Worm (Caenorhabditis elegans) whole organism, L4 larva: ENCODE measurements around the gene sri-72.

Experiments
- T26A8.4 ChIP-seq: fragments of 200-800 bp; sonication (Bioruptor generic); IDR thresholded peaks from 2 replicates; pipeline ENCODE4 v1.3.6; 2022; ENCODE audit warnings: missing genetic modification characterization, missing compliant biosample characterization
- Y75B8A.6 ChIP-seq: fragments of 200-800 bp; sonication (Bioruptor generic); IDR thresholded peaks from 2 replicates; pipeline ENCODE4 v1.3.6; 2022; ENCODE audit warnings: missing genetic modification reagents, missing genetic modification characterization, missing compliant biosample characterization
- arid-1 ChIP-seq: fragments of 200-800 bp; sonication (Bioruptor generic); conservative IDR thresholded peaks from 2 replicates; pipeline ENCODE4 v1.3.6; 2022; ENCODE audit warnings: missing genetic modification reagents, missing genetic modification characterization, missing compliant biosample characterization
- ceh-32 ChIP-seq: sonication (generic microtip); optimal IDR thresholded peaks from 2 replicates; lab custom pipeline; 2016; ENCODE audit warnings: mild to moderate bottlenecking, missing genetic modification characterization, missing compliant biosample characterization; ENCODE audit not compliant: poor library complexity
- ceh-44 ChIP-seq: fragments of 200-800 bp; sonication (Bioruptor generic); IDR thresholded peaks from 2 replicates; pipeline ENCODE4 v1.3.6; 2022; ENCODE audit warnings: missing genetic modification reagents, missing genetic modification characterization, missing compliant biosample characterization
- ces-1 ChIP-seq: fragments of 150-350 bp; sonication (generic microtip); optimal IDR thresholded peaks from 4 replicates; lab custom pipeline; 2014; ENCODE audit warnings: missing biosample characterization, missing genetic modification reagents, missing genetic modification characterization
- daf-12 ChIP-seq: fragments of 150-350 bp; optimal IDR thresholded peaks from 2 replicates; lab custom pipeline; 2014; ENCODE audit warnings: missing biosample characterization, missing genetic modification reagents, missing genetic modification characterization
- dmd-8 ChIP-seq: fragments of 200-800 bp; sonication (Bioruptor generic); IDR thresholded peaks from 2 replicates; pipeline ENCODE4 v1.3.6; 2022; ENCODE audit warnings: missing genetic modification characterization, missing compliant biosample characterization
- dpl-1 ChIP-seq: fragments of 150-350 bp; optimal IDR thresholded peaks from 2 replicates; lab custom pipeline; 2014; ENCODE audit warnings: missing biosample characterization, missing genetic modification reagents, missing genetic modification characterization
- fkh-10 ChIP-seq: fragments of 150-350 bp; optimal IDR thresholded peaks from 2 replicates; lab custom pipeline; 2014; ENCODE audit warnings: missing biosample characterization, missing genetic modification reagents, missing genetic modification characterization
- hif-1 ChIP-seq, 2 experiments: sonication (generic microtip); optimal IDR thresholded peaks; 2 replicates each; lab custom pipeline; 2016 to 2017; ENCODE audit warnings: missing compliant biosample characterization in 2 of 2, missing genetic modification characterization in 2 of 2, missing genetic modification reagents in 2 of 2, missing genotype in 2 of 2, mild to moderate bottlenecking in 1 of 2
- hlh-11 ChIP-seq: fragments of 200-800 bp; sonication (Bioruptor generic); optimal IDR thresholded peaks from 2 replicates; lab custom pipeline; 2018; ENCODE audit warnings: mild to moderate bottlenecking, missing genetic modification characterization, missing compliant biosample characterization
- hlh-30 ChIP-seq: sonication (generic microtip); optimal IDR thresholded peaks from 2 replicates; lab custom pipeline; 2017; ENCODE audit warnings: antibody characterized with exemption, mild to moderate bottlenecking, missing genetic modification characterization, missing compliant biosample characterization; ENCODE audit not compliant: insufficient read depth
- hmg-1.1 ChIP-seq: fragments of 200-800 bp; sonication (Bioruptor generic); IDR thresholded peaks from 2 replicates; pipeline ENCODE4 v1.3.6; 2022; ENCODE audit warnings: missing genetic modification reagents, missing genetic modification characterization, missing compliant biosample characterization
- lim-7 ChIP-seq: fragments of 200-800 bp; sonication (Bioruptor generic); IDR thresholded peaks from 2 replicates; pipeline ENCODE4 v1.3.6; 2022; ENCODE audit warnings: missing genetic modification characterization, missing compliant biosample characterization
- lin-1 ChIP-seq: fragments of 200-800 bp; sonication (Bioruptor generic); IDR thresholded peaks from 2 replicates; pipeline ENCODE4 v1.3.6; 2022; ENCODE audit warnings: missing genetic modification reagents, missing genetic modification characterization, missing compliant biosample characterization
- lin-15B ChIP-seq: fragments of 150-350 bp; sonication (generic microtip); optimal IDR thresholded peaks from 3 replicates; lab custom pipeline; 2014; ENCODE audit warnings: missing biosample characterization, missing genetic modification characterization
- lin-39 ChIP-seq: fragments of 150-350 bp; optimal IDR thresholded peaks from 2 replicates; lab custom pipeline; 2014; ENCODE audit warnings: missing biosample characterization, missing genetic modification reagents, missing genetic modification characterization
- madf-5 ChIP-seq, 2 experiments: fragments of 200-800 bp; sonication (Bioruptor generic); IDR thresholded peaks; 2 replicates each; pipeline ENCODE4 v1.3.6; 2022; ENCODE audit warnings: missing compliant biosample characterization in 2 of 2, missing genetic modification characterization in 2 of 2
- mdl-1 ChIP-seq, 2 experiments: fragments of 150-350 bp in 1 of 2; sonication (generic microtip) in 1 of 2; optimal IDR thresholded peaks; 2 replicates each; lab custom pipeline; 2014 to 2017; ENCODE audit warnings: missing biosample characterization in 2 of 2, missing genetic modification characterization in 2 of 2
- mep-1 ChIP-seq: fragments of 150-350 bp; sonication (generic microtip); optimal IDR thresholded peaks from 3 replicates; lab custom pipeline; 2014; ENCODE audit warnings: missing biosample characterization, missing genetic modification characterization
- mxl-2 ChIP-seq: fragments of 200-800 bp; sonication (Bioruptor generic); conservative IDR thresholded peaks from 2 replicates; pipeline ENCODE4 v1.3.6; 2022; ENCODE audit warnings: missing genetic modification reagents, missing genetic modification characterization, missing compliant biosample characterization
- nhr-11 ChIP-seq: fragments of 150-350 bp; optimal IDR thresholded peaks from 2 replicates; lab custom pipeline; 2014; ENCODE audit warnings: missing biosample characterization, missing genetic modification characterization
- nhr-28 ChIP-seq: fragments of 150-350 bp; optimal IDR thresholded peaks from 2 replicates; lab custom pipeline; 2014; ENCODE audit warnings: missing biosample characterization, missing genetic modification characterization
- nhr-41 ChIP-seq: fragments of 200-800 bp; sonication (Bioruptor generic); IDR thresholded peaks from 2 replicates; pipeline ENCODE4 v1.3.6; 2022; ENCODE audit warnings: missing genetic modification reagents, missing genetic modification characterization, missing compliant biosample characterization
- nhr-48 ChIP-seq: sonication (generic microtip); optimal IDR thresholded peaks from 2 replicates; lab custom pipeline; 2016; ENCODE audit warnings: mild to moderate bottlenecking, missing genetic modification characterization, missing compliant biosample characterization
- nhr-76 ChIP-seq: fragments of 150-350 bp; optimal IDR thresholded peaks from 2 replicates; lab custom pipeline; 2014; ENCODE audit warnings: missing biosample characterization, missing genetic modification characterization
- nhr-77 ChIP-seq: fragments of 150-350 bp; optimal IDR thresholded peaks from 2 replicates; lab custom pipeline; 2014; ENCODE audit warnings: missing biosample characterization, missing genetic modification characterization
- pha-4 ChIP-seq, 2 experiments: fragments of 150-350 bp in 1 of 2; fragments of 200-800 bp in 1 of 2; sonication (Bioruptor generic) in 1 of 2; IDR thresholded peaks in 1 of 2; optimal IDR thresholded peaks in 1 of 2; 2 replicates each; pipeline versions ENCODE4 v1.3.6 to Lab custom; 2014 to 2022; ENCODE audit warnings: missing genetic modification characterization in 2 of 2, missing genetic modification reagents in 2 of 2, missing biosample characterization in 1 of 2, missing compliant biosample characterization in 1 of 2
- skn-1 ChIP-seq: fragments of 150-350 bp; optimal IDR thresholded peaks from 2 replicates; lab custom pipeline; 2014; ENCODE audit warnings: missing biosample characterization, missing genetic modification characterization
- snpc-4 ChIP-seq: fragments of 150-350 bp; optimal IDR thresholded peaks from 2 replicates; lab custom pipeline; 2014; ENCODE audit warnings: missing biosample characterization, missing genetic modification characterization
- spr-1 ChIP-seq: sonication (generic microtip); optimal IDR thresholded peaks from 2 replicates; lab custom pipeline; 2016; ENCODE audit warnings: mild to moderate bottlenecking, missing genetic modification characterization, missing compliant biosample characterization
- spr-3 ChIP-seq: fragments of 200-800 bp; sonication (Bioruptor generic); optimal IDR thresholded peaks from 2 replicates; lab custom pipeline; 2018; ENCODE audit warnings: mild to moderate bottlenecking, missing genetic modification characterization, missing compliant biosample characterization
- tra-1 ChIP-seq: fragments of 200-800 bp; sonication (Bioruptor generic); IDR thresholded peaks from 2 replicates; pipeline ENCODE4 v1.3.6; 2022; ENCODE audit warnings: missing genetic modification reagents, missing genetic modification characterization, missing compliant biosample characterization
- unc-62 ChIP-seq, 3 experiments: fragments of 150-350 bp in 1 of 3; sonication (generic microtip); optimal IDR thresholded peaks in 2 of 3; peaks in 1 of 3; 1 replicate in 1 of 3; 2 replicates in 2 of 3; lab custom pipeline; 2014 to 2017; ENCODE audit warnings: missing biosample characterization in 3 of 3, missing genetic modification characterization in 3 of 3, missing genetic modification reagents in 3 of 3, missing genotype in 1 of 3
- zfp-2 ChIP-seq: sonication (generic microtip); optimal IDR thresholded peaks from 2 replicates; lab custom pipeline; 2016; ENCODE audit warnings: mild to moderate bottlenecking, missing genetic modification characterization, missing compliant biosample characterization
- ztf-11 ChIP-seq: fragments of 150-350 bp; optimal IDR thresholded peaks from 2 replicates; lab custom pipeline; 2014; ENCODE audit warnings: missing biosample characterization, missing genetic modification characterization
- ztf-7 ChIP-seq: fragments of 150-350 bp; optimal IDR thresholded peaks from 2 replicates; lab custom pipeline; 2014; ENCODE audit warnings: missing biosample characterization, missing genetic modification characterization

The sri-72 gene

ce11 chrV:559940-560339 is 8.1 kb downstream of the sri-72 start, which contains the start of gene srx-7:
Gene srx-7, plus strand, starts transcription at chrV:560195.
- TF ChIP-seq spr-1 (tag; lab: Kevin White, UChicago) (no peak), spr-3 (GFP tag; lab: Kevin White, UChicago) (no peak), Y75B8A.6 (GFP tag; lab: Robert Waterston, UW) (no peak), daf-12 (tag; lab: Kevin White, UChicago) (no peak), ceh-44 (GFP tag; lab: Robert Waterston, UW) (peak; percentile 86), hlh-11 (tag; lab: Kevin White, UChicago) (no peak)

ce11 chrV:556055-556454 is 11.9 kb downstream of the sri-72 start, which contains the start of gene srx-8:
Gene srx-8, minus strand, starts transcription at chrV:556155.
- TF ChIP-seq ceh-32 (no peak), hif-1 (tag; optimal IDR thresholded peaks at IDR 0.05; lab: Kevin White, UChicago) (no peak), ztf-7 (tag; lab: Kevin White, UChicago) (no peak), ces-1 (GFP tag; lab: Kevin White, UChicago) (no peak), dmd-8 (no peak), mep-1 (tag; lab: Kevin White, UChicago) (no peak), lin-1 (GFP tag; lab: Robert Waterston, UW) (no peak), nhr-11 (tag; lab: Kevin White, UChicago) (no peak)

- TF ChIP-seq hmg-1.1 (GFP tag; lab: Robert Waterston, UW): no peak
- TF ChIP-seq nhr-77: no peak
- TF ChIP-seq lim-7 (GFP tag; lab: Robert Waterston, UW): no peak
- TF ChIP-seq nhr-41 (GFP tag; lab: Robert Waterston, UW): no peak
- TF ChIP-seq fkh-10 (GFP tag; lab: Kevin White, UChicago): no peak
- TF ChIP-seq tra-1 (GFP tag; lab: Robert Waterston, UW): no peak
- TF ChIP-seq mxl-2 (GFP tag; lab: Robert Waterston, UW): no peak
- no peak for TF ChIP-seq mep-1 (tag; lab: Kevin White, UChicago)
- TF ChIP-seq skn-1 (tag; lab: Kevin White, UChicago): no peak
- TF ChIP-seq ceh-32: no peak
- no peak for TF ChIP-seq lin-15B (tag; lab: Kevin White, UChicago)
Measured at ce11 chrV:553067-553466, 14.9 kb downstream of the sri-72 start, which contains the start of gene C14C6.8. Gene C14C6.8, minus strand, starts transcription at chrV:553167.

- peak in 1 of 2 experiments; percentile 91 for TF ChIP-seq unc-62 (GFP tag; optimal IDR thresholded peaks at IDR 0.05 in 1 of 2; lab: Kevin White, UChicago)
- no peak for TF ChIP-seq unc-62 (tag; optimal IDR thresholded peaks at IDR 0.05; lab: Kevin White, UChicago)
- no peak for TF ChIP-seq mxl-2 (GFP tag; lab: Robert Waterston, UW)
Measured at ce11 chrV:552406-552805, 15.6 kb downstream of the sri-72 start.

ce11 chrV:547980-548379 is 20.0 kb downstream of the sri-72 start, which contains the start of gene C14C6.6:
Gene C14C6.6, minus strand, starts transcription at chrV:548080.
- TF ChIP-seq dpl-1 (GFP tag; lab: Kevin White, UChicago) (no peak), nhr-48 (no peak)

- TF ChIP-seq unc-62 (GFP tag; optimal IDR thresholded peaks at IDR 0.05 in 1 of 2; lab: Kevin White, UChicago): peak in 1 of 2 experiments; percentile 5
- TF ChIP-seq unc-62 (tag; optimal IDR thresholded peaks at IDR 0.05; lab: Kevin White, UChicago): no peak
- TF ChIP-seq pha-4 (GFP tag; IDR thresholded peaks at IDR 0.05; lab: Robert Waterston, UW): no peak
- TF ChIP-seq pha-4 (tag; optimal IDR thresholded peaks at IDR 0.05; lab: Kevin White, UChicago): no peak
Measured at ce11 chrV:543169-543568, 24.8 kb downstream of the sri-72 start, which contains the start of gene C14C6.3. Gene C14C6.3, plus strand, starts transcription at chrV:543469.

- no peak for TF ChIP-seq spr-1 (tag; lab: Kevin White, UChicago)
- no peak for TF ChIP-seq nhr-28 (tag; lab: Kevin White, UChicago)
- no peak for TF ChIP-seq arid-1 (GFP tag; lab: Robert Waterston, UW)
- no peak for TF ChIP-seq hlh-11 (tag; lab: Kevin White, UChicago)
- no peak for TF ChIP-seq ceh-32
- TF ChIP-seq snpc-4 (tag; lab: Kevin White, UChicago): no peak
- no peak for TF ChIP-seq nhr-76 (tag; lab: Kevin White, UChicago)
- TF ChIP-seq zfp-2 (tag; lab: Kevin White, UChicago): no peak
- TF ChIP-seq hlh-30 (tag; lab: Kevin White, UChicago): no peak
- no peak for TF ChIP-seq lin-39
- TF ChIP-seq hif-1 (tag; optimal IDR thresholded peaks at IDR 0.05; lab: Kevin White, UChicago): no peak
- no peak for TF ChIP-seq ztf-11 (tag; lab: Kevin White, UChicago)
- no peak for TF ChIP-seq mdl-1 (tag; optimal IDR thresholded peaks at IDR 0.05; lab: Kevin White, UChicago)
- no peak for TF ChIP-seq T26A8.4 (GFP tag; lab: Robert Waterston, UW)
- TF ChIP-seq madf-5 (GFP tag; IDR thresholded peaks at IDR 0.05; lab: Robert Waterston, UW): no peak
Measured at ce11 chrV:541470-541869, 26.5 kb downstream of the sri-72 start.
